Worm (Caenorhabditis elegans) whole organism, L4/young adult: Measurements from ENCODE around the gene rla-2.

Source experiments
- dao-5 ChIP-seq: sonication (generic microtip); optimal IDR thresholded peaks from 2 replicates; lab custom pipeline; 2016; ENCODE audit warnings: missing genotype, missing genetic modification characterization, moderate library complexity, missing compliant biosample characterization
- him-1 ChIP-seq: sonication (generic microtip); optimal IDR thresholded peaks from 2 replicates; lab custom pipeline; 2016; ENCODE audit warnings: missing genotype, missing genetic modification reagents, missing genetic modification characterization, missing compliant biosample characterization

DNA sequence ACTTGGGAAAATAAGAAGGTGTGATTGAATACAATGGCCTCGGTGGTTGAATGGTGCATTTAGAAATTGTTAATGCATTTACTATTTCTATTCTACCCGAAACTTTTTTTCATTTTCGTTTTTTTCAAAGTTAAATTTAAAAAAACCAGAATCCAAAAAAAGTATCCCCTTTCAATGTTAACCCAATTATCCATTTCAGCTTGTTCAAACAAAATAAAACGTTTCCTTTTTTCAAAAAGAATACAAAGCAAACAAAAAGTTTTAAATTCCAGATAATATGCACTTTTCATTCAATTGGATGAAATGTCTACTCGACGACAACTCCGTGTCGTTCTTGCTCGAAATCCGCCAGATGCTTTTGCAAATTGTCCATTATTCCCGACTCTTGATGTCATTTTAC is 27.5 kb downstream of the rla-2 start, which contains the start of gene W02A2.5:
- TF ChIP-seq dao-5 (tag; lab: Kevin White, UChicago) (no peak), him-1 (no peak)
